Worm (Caenorhabditis elegans): ENCODE results near the gene dpy-22.

ce11 chrX:9774323-9774722 is 47.8 kb downstream of the dpy-22 start, which contains the start of gene T09B9.4:
- no peak for TF ChIP-seq zag-1 (tag; optimal IDR thresholded peaks at IDR 0.05)
- TF ChIP-seq nhr-12 (tag; optimal IDR thresholded peaks at IDR 0.05) = no peak
- no peak for TF ChIP-seq lsy-2 (tag; optimal IDR thresholded peaks at IDR 0.05)
- no peak for TF ChIP-seq lir-3 (tag; optimal IDR thresholded peaks at IDR 0.05; ENCODE audit: poor library complexity)
- TF ChIP-seq jun-1 (tag; optimal IDR thresholded peaks at IDR 0.05) = no peak
- no peak for TF ChIP-seq egl-13 (tag; optimal IDR thresholded peaks at IDR 0.05)
- TF ChIP-seq nhr-77 (tag; optimal IDR thresholded peaks at IDR 0.05) = no peak
- peak; percentile 21 for TF ChIP-seq blmp-1 (tag; optimal IDR thresholded peaks at IDR 0.05)
- no peak for TF ChIP-seq ces-1 (GFP tag; optimal IDR thresholded peaks at IDR 0.05)
- no peak for TF ChIP-seq nhr-20 (tag; optimal IDR thresholded peaks at IDR 0.05)

Data from whole organism, L1 larva.